Fruit fly (Drosophila melanogaster): Measurements from ENCODE around the gene Dora.

Gene Dora

DNA sequence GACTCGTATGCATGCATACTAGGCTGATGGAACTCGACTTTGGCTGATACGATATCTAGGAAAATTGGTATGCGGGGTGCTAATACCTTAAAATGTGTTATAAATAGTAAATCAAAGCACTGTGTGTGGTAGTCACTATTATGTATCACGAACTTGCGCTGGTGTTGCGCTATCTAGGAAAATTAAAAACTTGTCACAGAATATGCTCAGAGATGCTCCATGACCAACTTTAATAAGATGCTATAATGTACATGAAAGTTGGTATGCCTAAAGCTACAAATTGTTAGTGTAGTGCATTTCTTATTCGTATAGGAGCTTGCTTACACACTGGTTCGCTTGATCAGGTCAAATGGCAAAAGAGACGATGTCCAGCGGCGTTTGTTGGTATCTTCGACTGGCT is 47.1 kb downstream of the Dora start:
- TF ChIP-seq Pif1B (GFP tag; optimal IDR thresholded peaks at IDR 0.05), result no peak
- no peak for TF ChIP-seq CG4496 (GFP tag; IDR thresholded peaks at IDR 0.05)
- TF ChIP-seq CG34367 (tag; optimal IDR thresholded peaks at IDR 0.05), result no peak
- no peak for TF ChIP-seq CG14655 (GFP tag; optimal IDR thresholded peaks at IDR 0.05)
- TF ChIP-seq EcR (GFP tag; optimal IDR thresholded peaks at IDR 0.05), result no peak
- TF ChIP-seq D1 (tag; optimal IDR thresholded peaks at IDR 0.05), result no peak
- no peak for TF ChIP-seq CG17806 (tag; optimal IDR thresholded peaks at IDR 0.05)
- no peak for TF ChIP-seq fd96Ca (GFP tag; IDR thresholded peaks at IDR 0.05)

DNA sequence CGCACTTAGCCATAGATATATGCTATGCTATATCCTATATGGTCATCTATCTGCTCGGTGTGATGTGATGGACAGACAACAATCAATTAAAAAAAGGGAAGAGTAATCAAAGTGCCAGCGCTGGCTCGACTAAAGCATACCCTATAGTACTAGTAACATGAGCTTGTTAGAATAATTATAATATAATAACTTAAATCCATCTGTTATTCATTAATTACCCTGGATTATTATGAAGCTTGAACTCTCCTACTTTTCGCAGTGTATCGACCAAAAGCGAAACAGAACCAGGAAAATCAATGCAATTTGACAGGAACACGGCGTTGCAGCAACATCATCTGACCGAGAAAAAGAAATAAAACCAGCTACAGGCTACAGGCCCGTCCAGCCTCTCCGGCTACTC is 49.6 kb downstream of the Dora start:
- no peak for TF ChIP-seq EcR (GFP tag; optimal IDR thresholded peaks at IDR 0.05)
- peak; percentile 10 for TF ChIP-seq CG8159 (tag; optimal IDR thresholded peaks at IDR 0.05)

DNA sequence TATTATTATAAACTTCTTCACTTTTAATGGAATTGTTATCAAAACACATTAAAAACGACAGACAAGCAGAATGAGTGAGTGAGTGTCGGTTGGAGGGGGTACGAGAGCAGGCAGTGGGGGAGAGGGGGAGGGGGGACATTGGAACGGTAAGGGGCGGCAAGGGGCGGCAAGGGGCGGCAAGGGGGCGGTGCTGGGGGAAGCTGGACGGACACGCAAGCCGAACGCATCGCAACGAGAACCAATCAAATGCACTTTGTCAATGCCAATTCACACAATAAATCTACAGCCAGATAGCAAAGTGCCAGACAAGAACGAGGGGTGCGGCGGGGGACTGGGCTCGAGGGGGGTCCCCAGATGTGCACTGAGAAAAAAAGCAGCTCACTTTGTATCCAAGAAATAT is 50.0 kb downstream of the Dora start:
- no peak for TF ChIP-seq EcR (GFP tag; optimal IDR thresholded peaks at IDR 0.05)
- no peak for TF ChIP-seq CG15710 (tag; optimal IDR thresholded peaks at IDR 0.05)
- TF ChIP-seq CG32121 (GFP tag; IDR thresholded peaks at IDR 0.05), result no peak
- TF ChIP-seq CG34367 (tag; optimal IDR thresholded peaks at IDR 0.05), result no peak
- TF ChIP-seq Ets98B (GFP tag; IDR thresholded peaks at IDR 0.05), result no peak
- no peak for TF ChIP-seq CG12605 (GFP tag; IDR thresholded peaks at IDR 0.05)
- no peak for TF ChIP-seq CG4496 (GFP tag; IDR thresholded peaks at IDR 0.05)

DNA sequence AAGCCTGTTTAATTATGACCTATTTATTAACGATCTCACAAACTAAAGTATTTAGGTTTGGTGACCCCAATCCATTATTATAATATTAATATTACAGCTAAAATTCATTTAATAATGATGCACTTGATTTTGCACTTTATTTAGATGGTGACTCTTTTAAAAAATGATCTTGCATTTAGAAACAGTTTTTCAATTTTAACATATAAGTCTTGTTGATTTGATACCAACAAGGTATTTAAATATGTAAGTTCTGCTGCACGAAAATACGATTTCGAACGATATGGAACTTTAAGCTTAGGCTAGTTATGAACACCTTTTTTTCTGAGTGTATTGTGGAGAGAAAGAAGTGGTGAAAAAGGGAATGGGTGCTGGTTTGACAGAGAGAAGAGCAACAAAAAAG is 50.4 kb downstream of the Dora start:
- TF ChIP-seq CG8159 (tag; optimal IDR thresholded peaks at IDR 0.05), result peak; percentile 54
- TF ChIP-seq CG14655 (GFP tag; optimal IDR thresholded peaks at IDR 0.05), result peak; percentile 39
- TF ChIP-seq CG34367 (tag; optimal IDR thresholded peaks at IDR 0.05), result no peak
- TF ChIP-seq fd96Ca (GFP tag; IDR thresholded peaks at IDR 0.05), result no peak
- TF ChIP-seq CG9948 (tag; optimal IDR thresholded peaks at IDR 0.05), result peak; percentile 33
- TF ChIP-seq CG15710 (tag; optimal IDR thresholded peaks at IDR 0.05), result peak; percentile 41
- peak; percentile 20 for TF ChIP-seq CG17806 (tag; optimal IDR thresholded peaks at IDR 0.05)

DNA sequence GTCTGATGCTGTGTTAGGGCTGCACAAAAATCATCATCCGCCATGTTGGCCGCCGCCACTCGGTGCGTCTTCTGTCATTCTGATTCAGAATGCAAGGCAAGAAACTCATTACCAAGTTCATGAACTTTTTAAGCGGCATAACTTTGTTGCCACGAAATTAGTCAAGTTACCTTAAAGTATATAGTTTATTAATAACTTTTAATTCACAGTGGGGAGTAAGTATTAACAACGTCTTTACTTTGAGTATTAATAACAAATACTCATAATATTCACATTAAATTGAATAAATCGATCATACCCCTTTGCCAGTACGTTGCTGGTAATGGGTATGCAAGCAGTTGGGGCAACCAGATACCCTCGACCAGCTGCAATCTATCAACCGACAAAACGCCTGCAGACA is 53.8 kb downstream of the Dora start:
- TF ChIP-seq fd96Ca (GFP tag; IDR thresholded peaks at IDR 0.05) (no peak), CG10348 (GFP tag; IDR thresholded peaks at IDR 0.05) (no peak), CG17806 (tag; optimal IDR thresholded peaks at IDR 0.05) (no peak), EcR (GFP tag; optimal IDR thresholded peaks at IDR 0.05) (no peak), CG8301 (tag; optimal IDR thresholded peaks at IDR 0.05) (no peak)

DNA sequence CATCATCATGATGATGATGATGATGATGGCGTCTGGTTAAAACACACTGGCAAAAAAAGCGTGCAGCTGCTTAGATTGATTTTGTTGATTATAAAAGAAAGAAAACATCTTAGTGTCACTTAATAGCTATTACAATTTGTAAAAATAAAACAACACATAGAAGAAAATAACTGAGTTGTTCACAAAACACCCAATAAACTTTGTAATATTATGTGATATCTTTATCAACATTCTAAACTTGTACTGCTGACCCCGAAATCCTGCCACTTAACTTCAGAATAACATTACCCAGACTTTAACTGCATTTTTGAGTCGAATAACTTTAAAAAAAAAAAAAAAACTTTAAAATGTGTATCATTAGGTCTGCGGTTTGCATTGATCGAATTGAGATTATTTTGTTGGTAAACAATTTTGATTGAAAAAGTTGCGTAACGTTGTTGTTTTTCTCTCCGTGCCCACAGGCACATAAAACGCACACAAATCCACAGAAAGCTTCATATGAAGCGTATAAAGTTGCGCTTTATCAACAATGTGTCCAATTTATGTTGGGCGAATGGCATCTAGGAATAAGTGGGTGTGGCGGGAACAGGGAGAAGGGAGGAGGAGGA is 55.8 kb downstream of the Dora start:
- TF ChIP-seq rn (GFP tag; IDR thresholded peaks at IDR 0.05) (no peak), D1 (tag; optimal IDR thresholded peaks at IDR 0.05) (no peak), Pif1B (GFP tag; optimal IDR thresholded peaks at IDR 0.05) (peak; percentile 1), CG8301 (tag; optimal IDR thresholded peaks at IDR 0.05) (peak; percentile 0), CG10348 (GFP tag; IDR thresholded peaks at IDR 0.05) (no peak), CG12605 (GFP tag; IDR thresholded peaks at IDR 0.05) (no peak), Pif1A (GFP tag; optimal IDR thresholded peaks at IDR 0.05) (peak; percentile 29), CG4496 (GFP tag; IDR thresholded peaks at IDR 0.05) (no peak), CG8159 (tag; optimal IDR thresholded peaks at IDR 0.05) (peak; percentile 40), Ets98B (GFP tag; IDR thresholded peaks at IDR 0.05) (no peak), gl (tag; optimal IDR thresholded peaks at IDR 0.05) (no peak), CG13204 (GFP tag; optimal IDR thresholded peaks at IDR 0.05) (no peak), CG9948 (tag; optimal IDR thresholded peaks at IDR 0.05) (peak; percentile 24), CG34367 (tag; optimal IDR thresholded peaks at IDR 0.05) (no peak), CG14655 (GFP tag; optimal IDR thresholded peaks at IDR 0.05) (peak; percentile 49), Snoo (tag; optimal IDR thresholded peaks at IDR 0.05) (no peak), CG32121 (GFP tag; IDR thresholded peaks at IDR 0.05) (no peak), CG17806 (tag; optimal IDR thresholded peaks at IDR 0.05) (peak; percentile 12), CG15710 (tag; optimal IDR thresholded peaks at IDR 0.05) (no peak), fd96Ca (GFP tag; IDR thresholded peaks at IDR 0.05) (no peak), EcR (GFP tag; optimal IDR thresholded peaks at IDR 0.05) (no peak)

DNA sequence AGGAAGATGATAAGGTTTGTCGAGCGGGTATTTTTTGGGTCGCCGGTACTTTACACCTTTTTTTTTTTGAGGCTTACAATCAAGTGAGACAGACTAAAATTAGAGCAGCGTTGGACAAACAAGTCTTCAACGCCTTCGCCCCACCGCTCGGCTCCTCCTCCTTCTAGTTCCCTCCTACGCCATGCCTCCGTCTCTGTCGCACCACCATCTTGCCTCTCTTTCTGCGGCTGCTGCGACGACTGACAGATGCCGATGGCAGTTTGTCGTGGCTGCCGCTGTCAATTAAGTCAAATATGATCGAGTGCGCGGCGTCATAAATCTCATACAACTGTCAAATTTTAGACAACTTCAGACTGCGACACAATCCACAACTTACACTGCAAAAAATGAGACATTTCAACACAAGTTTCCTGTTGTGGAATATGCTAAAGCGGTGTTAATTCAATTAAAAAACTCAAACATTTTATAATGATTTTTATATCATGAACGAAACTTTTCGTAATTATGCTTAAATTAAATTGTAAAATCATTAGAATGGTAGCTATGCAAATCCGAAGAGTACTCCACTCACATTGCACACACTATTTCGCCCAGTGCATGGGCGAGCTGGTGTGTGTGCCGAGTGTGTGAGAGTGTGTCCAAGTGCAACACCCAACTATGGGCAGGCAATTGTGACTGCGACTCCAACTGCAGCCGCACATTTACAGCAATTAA is 57.0 kb downstream of the Dora start:
- no peak for TF ChIP-seq gl (tag; optimal IDR thresholded peaks at IDR 0.05)
- peak; percentile 74 for TF ChIP-seq CG32121 (GFP tag; IDR thresholded peaks at IDR 0.05)
- TF ChIP-seq CG34367 (tag; optimal IDR thresholded peaks at IDR 0.05), result peak; percentile 32
- TF ChIP-seq rn (GFP tag; IDR thresholded peaks at IDR 0.05), result 0 out of 2 replicates have a peak, but pooled peaks have one; percentile 19
- peak; percentile 1 for TF ChIP-seq Pif1B (GFP tag; optimal IDR thresholded peaks at IDR 0.05)
- TF ChIP-seq CG10348 (GFP tag; IDR thresholded peaks at IDR 0.05), result no peak
- peak; percentile 45 for TF ChIP-seq CG15710 (tag; optimal IDR thresholded peaks at IDR 0.05)
- peak; percentile 53; the same call in 1 of the 2 replicates for TF ChIP-seq CG12605 (GFP tag; IDR thresholded peaks at IDR 0.05)
- TF ChIP-seq Ets98B (GFP tag; IDR thresholded peaks at IDR 0.05), result peak; percentile 51
- peak; percentile 69; the same call in 2 of the 3 replicates for TF ChIP-seq fd96Ca (GFP tag; IDR thresholded peaks at IDR 0.05)
- TF ChIP-seq Pif1A (GFP tag; optimal IDR thresholded peaks at IDR 0.05), result peak; percentile 35
- peak; percentile 40 for TF ChIP-seq CG17806 (tag; optimal IDR thresholded peaks at IDR 0.05)
- TF ChIP-seq CG8159 (tag; optimal IDR thresholded peaks at IDR 0.05), result peak; percentile 51
- no peak for TF ChIP-seq D1 (tag; optimal IDR thresholded peaks at IDR 0.05)
- no peak for TF ChIP-seq EcR (GFP tag; optimal IDR thresholded peaks at IDR 0.05)
- TF ChIP-seq CG9948 (tag; optimal IDR thresholded peaks at IDR 0.05), result peak; percentile 48
- TF ChIP-seq CG14655 (GFP tag; optimal IDR thresholded peaks at IDR 0.05), result peak; percentile 52
- TF ChIP-seq CG4496 (GFP tag; IDR thresholded peaks at IDR 0.05), result peak; percentile 62; the same call in 2 of the 3 replicates
- TF ChIP-seq CG13204 (GFP tag; optimal IDR thresholded peaks at IDR 0.05), result no peak
- peak; percentile 34 for TF ChIP-seq CG8301 (tag; optimal IDR thresholded peaks at IDR 0.05)

Measured in whole organism, pupa.